Worm (Caenorhabditis elegans): Measurements from ENCODE around the gene F56B3.9.

The F56B3.9 gene

ce11 chrIV:796521-797073, 25.4 kb downstream of the F56B3.9 start, which contains the start of the genes F56B3.11 and ech-5:
Gene F56B3.11, minus strand, starts transcription at chrIV:796571.
Gene ech-5, plus strand, starts transcription at chrIV:797023.
- TF ChIP-seq ceh-62 (tag; optimal IDR thresholded peaks at IDR 0.05) (no peak), F37D6.2 (tag; optimal IDR thresholded peaks at IDR 0.05) (peak; percentile 54), daf-19 (GFP tag; conservative IDR thresholded peaks at IDR 0.05) (no peak), madf-5 (GFP tag; IDR thresholded peaks at IDR 0.05) (no peak), Y48G9A.11 (GFP tag; IDR thresholded peaks at IDR 0.05) (no peak), ztf-11 (tag; optimal IDR thresholded peaks at IDR 0.05) (no peak), nhr-77 (tag; optimal IDR thresholded peaks at IDR 0.05) (peak; percentile 32), mxl-2 (GFP tag; conservative IDR thresholded peaks at IDR 0.05) (no peak), gei-8 (GFP tag; optimal IDR thresholded peaks at IDR 0.05) (no peak), dmd-6 (GFP tag; IDR thresholded peaks at IDR 0.05) (no peak; the same call in 1 of the 2 replicates), sdz-12 (GFP tag; optimal IDR thresholded peaks at IDR 0.05) (peak; percentile 40), spr-3 (GFP tag; optimal IDR thresholded peaks at IDR 0.05) (no peak), zfp-3 (GFP tag; conservative IDR thresholded peaks at IDR 0.05) (0 out of 2 replicates have a peak, but pooled peaks have one; percentile 49), lin-38 (GFP tag; IDR thresholded peaks at IDR 0.05) (peak; percentile 96), ceh-82 (tag; optimal IDR thresholded peaks at IDR 0.05) (no peak), rbr-2 (tag; optimal IDR thresholded peaks at IDR 0.05) (peak; percentile 74), nhr-25 (tag; optimal IDR thresholded peaks at IDR 0.05; ENCODE audit: borderline replicate concordance, insufficient read depth) (no peak), spr-1 (tag; optimal IDR thresholded peaks at IDR 0.05) (peak; percentile 14), snpc-4 (tag; optimal IDR thresholded peaks at IDR 0.05) (no peak), pqm-1 (tag; optimal IDR thresholded peaks at IDR 0.05) (no peak), mep-1 (tag; optimal IDR thresholded peaks at IDR 0.05) (peak; percentile 88), dpl-1 (GFP tag; optimal IDR thresholded peaks at IDR 0.05) (peak; percentile 76), saeg-2 (GFP tag; IDR thresholded peaks at IDR 0.05) (no peak), lsy-2 (tag; optimal IDR thresholded peaks at IDR 0.05) (peak in 1 of 2 experiments; percentile 81), aha-1 (tag) (peak; percentile 81), nhr-28 (tag; optimal IDR thresholded peaks at IDR 0.05) (peak; percentile 7), ceh-28 (tag; optimal IDR thresholded peaks at IDR 0.05) (no peak), nhr-76 (tag; optimal IDR thresholded peaks at IDR 0.05) (no peak), D1046.2 (GFP tag; IDR thresholded peaks at IDR 0.05) (no peak), madf-9 (GFP tag; conservative IDR thresholded peaks at IDR 0.05) (no peak), ZK337.2 (GFP tag; IDR thresholded peaks at IDR 0.05) (no peak), lin-39 (tag; optimal IDR thresholded peaks at IDR 0.05) (no peak), hlh-30 (tag; optimal IDR thresholded peaks at IDR 0.05; ENCODE audit: insufficient read depth) (peak; percentile 36), snpc-1.2 (GFP tag; IDR thresholded peaks at IDR 0.05) (no peak), lir-3 (tag; optimal IDR thresholded peaks at IDR 0.05) (peak; percentile 43), egl-43 (GFP tag; IDR thresholded peaks at IDR 0.05) (no peak), aly-2 (tag; optimal IDR thresholded peaks at IDR 0.05) (no peak), ceh-20 (GFP tag; IDR thresholded peaks at IDR 0.05) (no peak), mes-2 (tag; optimal IDR thresholded peaks at IDR 0.05; ENCODE audit: poor library complexity, severe bottlenecking) (peak; percentile 72), unc-39 (tag; optimal IDR thresholded peaks at IDR 0.05) (no peak), jun-1 (tag; optimal IDR thresholded peaks at IDR 0.05) (no peak), lin-13 (GFP tag; optimal IDR thresholded peaks at IDR 0.05) (peak; percentile 1), nhr-102 (tag; optimal IDR thresholded peaks at IDR 0.05) (peak; percentile 19), zfp-2 (tag; optimal IDR thresholded peaks at IDR 0.05) (peak; percentile 61), dve-1 (tag; optimal IDR thresholded peaks at IDR 0.05; ENCODE audit: insufficient read depth) (peak; percentile 72), hmg-1.1 (GFP tag; IDR thresholded peaks at IDR 0.05) (peak; percentile 69), F49E8.2 (tag; optimal IDR thresholded peaks at IDR 0.05; ENCODE audit: borderline replicate concordance) (peak; percentile 1), ZK546.5 (tag; optimal IDR thresholded peaks at IDR 0.05) (no peak), pha-4 (GFP tag; IDR thresholded peaks at IDR 0.05) (no peak; the same call in 1 of the 2 replicates), pha-4 (tag; optimal IDR thresholded peaks at IDR 0.05) (no peak), hlh-11 (tag; optimal IDR thresholded peaks at IDR 0.05) (peak; percentile 41)

Data from whole organism, L4 larva.